Worm (Caenorhabditis elegans) whole organism, young adult: ENCODE results near the gene C14A4.7.

ENCODE experiments used
- B0035.1 ChIP-seq: sonication (generic microtip); optimal IDR thresholded peaks from 2 replicates; lab custom pipeline; 2016; ENCODE audit warnings: missing genetic modification characterization, mild to moderate bottlenecking, missing compliant biosample characterization, missing genotype, missing genetic modification reagents
- D2030.7 ChIP-seq: fragments of 200-800 bp; sonication (Bioruptor generic); IDR thresholded peaks from 2 replicates; pipeline ENCODE4 v1.3.6; 2022; ENCODE audit warnings: missing genetic modification reagents, missing genetic modification characterization, missing compliant biosample characterization
- F37B4.10 ChIP-seq: fragments of 200-800 bp; sonication (Bioruptor generic); IDR thresholded peaks from 2 replicates; pipeline ENCODE4 v1.3.6; 2022; ENCODE audit warnings: missing genetic modification characterization, missing compliant biosample characterization
- F57A8.1 ChIP-seq: fragments of 200-800 bp; sonication (Bioruptor generic); optimal IDR thresholded peaks from 2 replicates; lab custom pipeline; 2018; ENCODE audit warnings: mild to moderate bottlenecking, missing genetic modification characterization, moderate library complexity, missing compliant biosample characterization
- F57C9.4 ChIP-seq: sonication (generic microtip); optimal IDR thresholded peaks from 2 replicates; lab custom pipeline; 2017; ENCODE audit warnings: mild to moderate bottlenecking, missing genetic modification characterization, missing compliant biosample characterization
- K11D2.4 ChIP-seq: fragments of 200-800 bp; sonication (Bioruptor generic); IDR thresholded peaks from 2 replicates; pipeline ENCODE4 v1.3.6; 2022; ENCODE audit warnings: missing genetic modification reagents, missing genetic modification characterization, missing compliant biosample characterization
- K12H6.12 ChIP-seq: fragments of 200-800 bp; sonication (Bioruptor generic); optimal IDR thresholded peaks from 2 replicates; lab custom pipeline; 2018; ENCODE audit warnings: mild to moderate bottlenecking, missing genetic modification characterization, missing compliant biosample characterization
- T07F8.4 ChIP-seq: sonication (generic microtip); optimal IDR thresholded peaks from 2 replicates; lab custom pipeline; 2016; ENCODE audit warnings: mild to moderate bottlenecking, missing genetic modification characterization, moderate library complexity, missing compliant biosample characterization
- Y53F4B.3 ChIP-seq: fragments of 200-800 bp; sonication (Bioruptor generic); IDR thresholded peaks from 2 replicates; pipeline ENCODE4 v1.3.6; 2022; ENCODE audit warnings: missing genetic modification reagents, missing genetic modification characterization, missing compliant biosample characterization
- Y79H2A.3 ChIP-seq: fragments of 200-800 bp; sonication (Bioruptor generic); conservative IDR thresholded peaks from 2 replicates; pipeline ENCODE4 v1.3.6; 2022; ENCODE audit warnings: missing genetic modification reagents, missing genetic modification characterization, missing compliant biosample characterization
- akir-1 ChIP-seq: fragments of 200-800 bp; sonication (Bioruptor generic); optimal IDR thresholded peaks from 2 replicates; lab custom pipeline; 2018; ENCODE audit warnings: mild to moderate bottlenecking, missing genetic modification characterization, moderate library complexity, missing compliant biosample characterization
- atf-7 ChIP-seq: sonication (generic microtip); optimal IDR thresholded peaks from 2 replicates; lab custom pipeline; 2017; ENCODE audit warnings: mild to moderate bottlenecking, missing genetic modification characterization, missing compliant biosample characterization
- bed-1 ChIP-seq: fragments of 200-800 bp; sonication (Bioruptor generic); IDR thresholded peaks from 2 replicates; pipeline ENCODE4 v1.3.6; 2022; ENCODE audit warnings: missing genetic modification reagents, missing genetic modification characterization, missing compliant biosample characterization
- cebp-2 ChIP-seq: fragments of 200-800 bp; sonication (Bioruptor generic); IDR thresholded peaks from 2 replicates; pipeline ENCODE4 v1.3.6; 2022; ENCODE audit warnings: missing genetic modification characterization, missing compliant biosample characterization
- ceh-58 ChIP-seq: fragments of 200-800 bp; sonication (Bioruptor generic); IDR thresholded peaks from 2 replicates; pipeline ENCODE4 v1.3.6; 2022; ENCODE audit warnings: missing genetic modification characterization, missing compliant biosample characterization
- chd-7 ChIP-seq: sonication (generic microtip); optimal IDR thresholded peaks from 2 replicates; lab custom pipeline; 2016; ENCODE audit warnings: mild to moderate bottlenecking, missing genetic modification characterization, moderate library complexity, missing compliant biosample characterization
- die-1 ChIP-seq: sonication (generic microtip); optimal IDR thresholded peaks from 2 replicates; lab custom pipeline; 2016; ENCODE audit warnings: missing genotype, mild to moderate bottlenecking, missing genetic modification characterization, missing compliant biosample characterization
- egl-44 ChIP-seq: fragments of 200-800 bp; sonication (Bioruptor generic); IDR thresholded peaks from 2 replicates; pipeline ENCODE4 v1.3.6; 2022; ENCODE audit warnings: missing genetic modification reagents, missing genetic modification characterization, missing compliant biosample characterization
- ekl-4 ChIP-seq: fragments of 200-800 bp; sonication (Bioruptor generic); IDR thresholded peaks from 2 replicates; pipeline ENCODE4 v1.3.6; 2022; ENCODE audit warnings: missing genetic modification reagents, missing genetic modification characterization, missing compliant biosample characterization
- ets-4 ChIP-seq: fragments of 200-800 bp; sonication (Bioruptor generic); optimal IDR thresholded peaks from 2 replicates; lab custom pipeline; 2018; ENCODE audit warnings: mild to moderate bottlenecking, missing genetic modification characterization, missing compliant biosample characterization
- let-526 ChIP-seq: fragments of 200-800 bp; sonication (Bioruptor generic); IDR thresholded peaks from 2 replicates; pipeline ENCODE4 v1.3.6; 2022; ENCODE audit warnings: missing genetic modification reagents, missing genetic modification characterization, missing compliant biosample characterization
- lin-35 ChIP-seq, 3 experiments: fragments of 150-350 bp in 2 of 3; sonication (generic microtip) in 1 of 3; optimal IDR thresholded peaks; 2 replicates each; lab custom pipeline; 2014 to 2018; ENCODE audit warnings: missing biosample characterization in 3 of 3, missing genetic modification characterization in 3 of 3, missing genetic modification reagents in 3 of 3
- lin-40 ChIP-seq: sonication (generic microtip); optimal IDR thresholded peaks from 2 replicates; lab custom pipeline; 2016; ENCODE audit warnings: missing genetic modification characterization, mild to moderate bottlenecking, missing compliant biosample characterization, missing genotype, missing genetic modification reagents
- nfyb-1 ChIP-seq: fragments of 200-800 bp; sonication (Bioruptor generic); IDR thresholded peaks from 2 replicates; pipeline ENCODE4 v1.3.6; 2022; ENCODE audit warnings: missing genetic modification reagents, missing genetic modification characterization, missing compliant biosample characterization
- nhr-120 ChIP-seq: fragments of 200-800 bp; sonication (Bioruptor generic); IDR thresholded peaks from 2 replicates; pipeline ENCODE4 v1.3.6; 2022; ENCODE audit warnings: missing genetic modification characterization, missing compliant biosample characterization
- nhr-27 ChIP-seq: fragments of 200-800 bp; sonication (Bioruptor generic); optimal IDR thresholded peaks from 2 replicates; lab custom pipeline; 2018; ENCODE audit warnings: mild to moderate bottlenecking, missing genetic modification characterization, moderate library complexity, missing compliant biosample characterization
- nhr-80 ChIP-seq: sonication (generic microtip); optimal IDR thresholded peaks from 2 replicates; lab custom pipeline; 2016; ENCODE audit warnings: missing genetic modification characterization, missing compliant biosample characterization
- rcor-1 ChIP-seq: fragments of 200-800 bp; sonication (Bioruptor generic); IDR thresholded peaks from 2 replicates; pipeline ENCODE4 v1.3.6; 2022; ENCODE audit warnings: missing genetic modification reagents, missing genetic modification characterization, missing compliant biosample characterization
- snpc-3.4 ChIP-seq: sonication (generic microtip); optimal IDR thresholded peaks from 2 replicates; lab custom pipeline; 2017; ENCODE audit warnings: missing genetic modification characterization, mild to moderate bottlenecking, missing compliant biosample characterization, antibody characterized with exemption, moderate library complexity, missing genotype, missing genetic modification reagents
- snpc-4 ChIP-seq, 5 experiments: fragments of 150-350 bp in 1 of 5; sonication (generic microtip) in 4 of 5; optimal IDR thresholded peaks; 2 replicates each; lab custom pipeline; 2014 to 2018; ENCODE audit warnings: missing genetic modification characterization in 5 of 5, missing biosample characterization in 3 of 5, antibody characterized with exemption in 2 of 5, mild to moderate bottlenecking in 2 of 5, missing compliant biosample characterization in 2 of 5, missing genotype in 2 of 5, moderate library complexity in 2 of 5, missing genetic modification reagents in 1 of 5
- tbp1 ChIP-seq: fragments of 200-800 bp; sonication (Bioruptor generic); optimal IDR thresholded peaks from 2 replicates; lab custom pipeline; 2018; ENCODE audit warnings: mild to moderate bottlenecking, missing genetic modification characterization, missing compliant biosample characterization
- ztf-6 ChIP-seq: fragments of 200-800 bp; sonication (Bioruptor generic); IDR thresholded peaks from 2 replicates; pipeline ENCODE4 v1.3.6; 2022; ENCODE audit warnings: missing genetic modification reagents, missing genetic modification characterization, missing compliant biosample characterization

Gene C14A4.7

DNA sequence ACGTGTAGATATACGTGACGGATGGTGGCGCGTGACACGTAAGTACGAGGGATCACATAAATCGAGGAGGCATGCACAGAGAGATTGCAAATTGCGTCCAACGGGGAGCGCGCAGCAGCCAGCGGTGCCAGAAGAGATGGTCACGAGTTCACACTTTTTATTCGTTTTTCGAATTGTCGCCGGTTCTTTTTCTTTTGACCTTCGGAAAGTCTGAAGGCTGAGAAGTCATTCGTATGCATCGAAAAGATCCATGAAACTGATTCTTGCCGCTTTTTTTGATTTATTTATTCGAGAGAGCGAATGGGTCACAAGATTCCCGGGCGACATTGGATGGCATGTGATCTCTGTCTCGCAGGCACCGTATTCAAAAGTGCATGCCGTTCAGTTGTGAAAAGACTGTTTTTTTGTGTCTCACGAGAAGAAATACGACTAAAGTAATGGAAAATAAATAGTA lies 37.4 kb downstream of the C14A4.7 start (continued):
- TF ChIP-seq chd-7 (tag; lab: Kevin White, UChicago) (peak; percentile 38), atf-7 (tag; lab: Kevin White, UChicago) (no peak), lin-35 (GFP tag; optimal IDR thresholded peaks at IDR 0.05; lab: Kevin White, UChicago) (peak in 1 of 3 experiments; percentile 35), snpc-4 (GFP tag; optimal IDR thresholded peaks at IDR 0.05; lab: Kevin White, UChicago) (no peak), snpc-4 (tag; optimal IDR thresholded peaks at IDR 0.05; lab: Kevin White, UChicago) (peak in 1 of 4 experiments; percentile 39), F57C9.4 (tag; lab: Kevin White, UChicago) (no peak), nhr-27 (no peak), die-1 (tag; lab: Kevin White, UChicago) (no peak), snpc-3.4 (tag; lab: Kevin White, UChicago) (no peak), tbp1 (GFP tag; lab: Kevin White, UChicago) (peak; percentile 45), bed-1 (GFP tag; lab: Robert Waterston, UW) (0 out of 2 replicates have a peak, but pooled peaks have one; percentile 4), T07F8.4 (no peak), ztf-6 (GFP tag; lab: Robert Waterston, UW) (no peak), K11D2.4 (peak; percentile 85), Y53F4B.3 (GFP tag; lab: Robert Waterston, UW) (no peak), cebp-2 (GFP tag; lab: Robert Waterston, UW) (no peak), nhr-120 (GFP tag; lab: Robert Waterston, UW) (no peak), B0035.1 (no peak), akir-1 (GFP tag; lab: Kevin White, UChicago) (no peak)

ce11 chrII:10558345-10558744 lies 38.0 kb downstream of the C14A4.7 start:
- TF ChIP-seq let-526 (GFP tag; lab: Robert Waterston, UW) (no peak), rcor-1 (GFP tag; lab: Robert Waterston, UW) (no peak), K11D2.4 (no peak; the same call in 1 of the 2 replicates), K12H6.12 (peak; percentile 22), ets-4 (no peak), D2030.7 (GFP tag; lab: Robert Waterston, UW) (no peak)

DNA sequence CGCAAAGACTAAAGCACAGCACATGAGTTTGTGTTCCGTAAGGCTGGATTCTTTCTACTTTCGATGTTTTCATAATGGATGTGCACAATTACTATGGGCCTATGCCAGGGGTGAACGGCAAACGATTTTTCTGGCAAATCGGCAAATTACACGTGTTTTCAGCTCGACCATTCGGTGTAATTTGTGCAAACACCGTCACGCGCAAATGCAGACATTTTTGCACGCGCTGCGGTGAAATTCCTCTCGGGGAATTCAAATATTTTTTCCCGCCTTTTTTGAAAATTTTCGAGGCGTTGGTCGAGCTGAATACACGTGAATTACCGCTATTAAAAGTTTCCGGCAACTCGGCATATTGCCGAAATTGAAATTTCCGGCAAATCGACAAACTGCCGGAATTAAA lies 38.8 kb downstream of the C14A4.7 start:
- TF ChIP-seq Y79H2A.3 (GFP tag; lab: Robert Waterston, UW): 0 out of 2 replicates have a peak, but pooled peaks have one; percentile 28
- TF ChIP-seq ceh-58 (GFP tag; lab: Robert Waterston, UW): 0 out of 2 replicates have a peak, but pooled peaks have one; percentile 25
- TF ChIP-seq ekl-4 (GFP tag; lab: Robert Waterston, UW): 0 out of 2 replicates have a peak, but pooled peaks have one; percentile 19
- 0 out of 2 replicates have a peak, but pooled peaks have one; percentile 64 for TF ChIP-seq F37B4.10

DNA sequence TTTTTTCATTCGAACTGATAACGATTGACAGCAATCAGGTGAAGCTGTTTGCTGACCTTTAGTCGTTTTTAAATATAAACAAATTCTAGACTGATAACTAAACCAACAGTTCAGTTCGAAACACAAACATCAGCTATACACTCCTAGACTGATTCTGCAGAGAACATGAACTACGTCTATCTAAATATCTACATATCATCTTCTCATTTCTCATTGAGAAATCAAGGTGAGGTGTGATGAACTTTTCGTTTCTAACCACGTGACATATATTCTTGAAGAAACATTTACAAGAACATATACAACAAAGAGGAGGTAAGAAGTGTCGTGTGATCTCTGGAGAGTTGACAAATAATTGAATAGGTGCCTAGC lies 39.2 kb downstream of the C14A4.7 start:
- TF ChIP-seq nhr-80: peak; percentile 22
- no peak for TF ChIP-seq F57A8.1 (GFP tag; lab: Kevin White, UChicago)
- 0 out of 2 replicates have a peak, but pooled peaks have one; percentile 6 for TF ChIP-seq nfyb-1
- TF ChIP-seq egl-44 (GFP tag; lab: Robert Waterston, UW): 0 out of 2 replicates have a peak, but pooled peaks have one; percentile 48
- TF ChIP-seq rcor-1 (GFP tag; lab: Robert Waterston, UW): 0 out of 2 replicates have a peak, but pooled peaks have one; percentile 15
- TF ChIP-seq F57C9.4 (tag; lab: Kevin White, UChicago): no peak
- peak; percentile 25 for TF ChIP-seq lin-40 (tag; lab: Kevin White, UChicago)
